Worm (Caenorhabditis elegans) whole organism, young adult: ENCODE data around the gene prp-18.

Experiments
- T07F8.4 ChIP-seq: sonication (generic microtip); optimal IDR thresholded peaks from 2 replicates; lab custom pipeline; 2016; ENCODE audit warnings: mild to moderate bottlenecking, missing genetic modification characterization, moderate library complexity, missing compliant biosample characterization
- ama-1 ChIP-seq, 3 experiments: fragments of 150-350 bp in 1 of 3; sonication (generic microtip) in 2 of 3; optimal IDR thresholded peaks; 2 replicates each; lab custom pipeline; 2014 to 2018; ENCODE audit warnings: missing biosample characterization in 2 of 3, missing genetic modification characterization in 2 of 3, missing genetic modification reagents in 2 of 3
- ceh-91 ChIP-seq: fragments of 200-800 bp; sonication (Bioruptor generic); IDR thresholded peaks from 2 replicates; pipeline ENCODE4 v1.3.6; 2022; ENCODE audit warnings: missing genetic modification reagents, missing genetic modification characterization, missing compliant biosample characterization
- lin-40 ChIP-seq: sonication (generic microtip); optimal IDR thresholded peaks from 2 replicates; lab custom pipeline; 2016; ENCODE audit warnings: missing genetic modification characterization, mild to moderate bottlenecking, missing compliant biosample characterization, missing genotype, missing genetic modification reagents
- nfya-1 ChIP-seq: sonication (generic microtip); optimal IDR thresholded peaks from 2 replicates; lab custom pipeline; 2017; ENCODE audit warnings: antibody characterized with exemption, missing compliant biosample characterization, missing genetic modification characterization, borderline replicate concordance; ENCODE audit not compliant: insufficient read depth
- nhr-80 ChIP-seq: sonication (generic microtip); optimal IDR thresholded peaks from 2 replicates; lab custom pipeline; 2016; ENCODE audit warnings: missing genetic modification characterization, missing compliant biosample characterization
- rpc-1 ChIP-seq, 2 experiments: fragments of 150-350 bp in 1 of 2; sonication (generic microtip) in 1 of 2; optimal IDR thresholded peaks; 2 replicates each; lab custom pipeline; 2014 to 2018; ENCODE audit warnings: missing biosample characterization in 1 of 2, missing genetic modification characterization in 1 of 2, missing genetic modification reagents in 1 of 2, missing genotype in 1 of 2

DNA sequence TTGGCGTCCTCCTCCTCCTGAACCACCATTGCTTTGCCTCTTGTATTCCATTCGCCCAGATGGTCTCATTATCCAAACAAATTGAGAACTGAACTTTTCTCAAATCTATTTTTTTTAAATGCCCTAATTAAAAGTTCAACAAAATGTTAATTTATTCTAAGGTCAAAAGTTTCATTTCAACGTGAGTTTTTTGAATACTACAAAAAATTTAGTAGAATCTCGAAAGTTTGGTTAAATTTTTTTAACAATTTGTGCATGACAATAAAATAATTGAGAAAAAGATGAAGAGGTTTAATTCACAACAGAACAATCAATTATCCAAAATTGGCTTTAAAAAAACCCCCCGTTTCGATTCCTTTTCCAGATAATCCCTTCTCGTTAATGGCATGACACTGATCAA, 7.8 kb upstream of the prp-18 start, which contains the start of gene F32B6.4:
- TF ChIP-seq nfya-1 (tag; lab: Kevin White, UChicago) (no peak), rpc-1 (optimal IDR thresholded peaks at IDR 0.05; lab: Kevin White, UChicago) (no peak), rpc-1 (tag; optimal IDR thresholded peaks at IDR 0.05; lab: Kevin White, UChicago) (no peak), lin-40 (tag; lab: Kevin White, UChicago) (no peak), T07F8.4 (no peak), ama-1 (optimal IDR thresholded peaks at IDR 0.05; lab: Kevin White, UChicago) (no peak), ama-1 (GFP tag; optimal IDR thresholded peaks at IDR 0.05; lab: Kevin White, UChicago) (no peak), ceh-91 (no peak), nhr-80 (tag; lab: Kevin White, UChicago) (no peak)
